Worm (Caenorhabditis elegans): ENCODE data around the gene F48C5.2.

DNA sequence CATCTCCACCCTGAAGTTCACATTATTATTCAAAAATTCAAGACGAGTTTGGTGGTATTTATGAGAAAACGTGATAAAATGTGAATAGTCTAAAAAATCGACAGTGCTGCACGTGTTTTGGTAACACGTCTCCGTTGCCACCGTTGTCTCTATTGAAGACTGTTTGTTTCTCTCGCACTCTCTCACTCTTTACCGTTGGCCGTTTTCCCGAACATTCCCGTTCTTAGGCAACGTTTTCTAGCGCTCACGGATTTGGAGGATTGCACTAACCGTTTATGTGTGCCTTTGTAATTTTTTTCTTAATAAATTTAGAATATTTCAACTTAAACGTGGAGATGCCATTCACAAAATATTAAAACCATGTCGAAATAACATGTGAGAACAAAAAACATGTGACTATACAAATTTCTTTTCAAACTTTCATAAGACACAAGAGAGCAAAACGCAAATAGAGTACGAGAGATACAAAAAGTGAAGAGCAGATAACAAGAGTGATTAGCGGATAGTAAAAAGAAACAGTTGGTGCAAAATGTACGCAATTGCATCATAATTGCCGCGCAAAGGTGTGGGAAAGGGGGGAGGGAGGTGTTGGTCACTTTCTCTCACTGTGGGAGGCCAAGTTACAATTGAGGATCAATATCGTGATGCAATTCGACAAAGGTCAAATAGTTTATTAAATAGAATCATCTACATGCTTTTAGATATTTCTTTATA lies 39.1 kb downstream of the F48C5.2 start, which contains the start of gene pek-1:
- no peak for TF ChIP-seq ceh-82 (tag; optimal IDR thresholded peaks at IDR 0.05)
- no peak for TF ChIP-seq fkh-10 (GFP tag; optimal IDR thresholded peaks at IDR 0.05)
- TF ChIP-seq nhr-25 (tag; optimal IDR thresholded peaks at IDR 0.05; ENCODE audit: borderline replicate concordance, insufficient read depth) = peak; percentile 39
- TF ChIP-seq lin-13 (GFP tag; optimal IDR thresholded peaks at IDR 0.05) = no peak

All from whole organism, L4 larva.